Worm (Caenorhabditis elegans) whole organism, L4 larva: ENCODE results near the gene oac-59.

Source experiments
- F26F4.8 ChIP-seq: fragments of 200-800 bp; sonication (Bioruptor generic); conservative IDR thresholded peaks from 2 replicates; pipeline ENCODE4 v1.3.6; 2022; ENCODE audit warnings: missing genetic modification characterization, missing compliant biosample characterization
- F44E2.7 ChIP-seq: fragments of 200-800 bp; sonication (Bioruptor generic); IDR thresholded peaks from 2 replicates; pipeline ENCODE4 v2.1.2; 2022; ENCODE audit warnings: missing genetic modification characterization, missing compliant biosample characterization
- F49E8.2 ChIP-seq: sonication (generic microtip); optimal IDR thresholded peaks from 2 replicates; lab custom pipeline; 2016; ENCODE audit warnings: missing compliant biosample characterization, mild to moderate bottlenecking, missing genetic modification characterization, borderline replicate concordance
- Y48G9A.11 ChIP-seq: fragments of 200-800 bp; sonication (Bioruptor generic); IDR thresholded peaks from 2 replicates; pipeline ENCODE4 v1.3.6; 2022; ENCODE audit warnings: missing genetic modification reagents, missing genetic modification characterization, missing compliant biosample characterization
- Y5F2A.4 ChIP-seq: fragments of 200-800 bp; sonication (Bioruptor generic); optimal IDR thresholded peaks from 2 replicates; lab custom pipeline; 2018; ENCODE audit warnings: mild to moderate bottlenecking, missing genetic modification characterization, missing compliant biosample characterization
- Y75B8A.6 ChIP-seq: fragments of 200-800 bp; sonication (Bioruptor generic); IDR thresholded peaks from 2 replicates; pipeline ENCODE4 v1.3.6; 2022; ENCODE audit warnings: missing genetic modification reagents, missing genetic modification characterization, missing compliant biosample characterization
- ZK546.5 ChIP-seq, 2 experiments: sonication (generic microtip); optimal IDR thresholded peaks; 2 replicates each; lab custom pipeline; 2017; ENCODE audit warnings: missing biosample characterization in 2 of 2, missing genetic modification characterization in 2 of 2
- aha-1 ChIP-seq: fragments of 150-350 bp; peaks from one replicate; lab custom pipeline; 2014; ENCODE audit warnings: missing biosample characterization, missing genetic modification characterization
- arid-1 ChIP-seq: fragments of 200-800 bp; sonication (Bioruptor generic); conservative IDR thresholded peaks from 2 replicates; pipeline ENCODE4 v1.3.6; 2022; ENCODE audit warnings: missing genetic modification reagents, missing genetic modification characterization, missing compliant biosample characterization
- attf-4 ChIP-seq: sonication (generic microtip); optimal IDR thresholded peaks from 3 replicates; lab custom pipeline; 2017; ENCODE audit warnings: missing biosample characterization, missing genetic modification characterization
- ceh-20 ChIP-seq: fragments of 200-800 bp; sonication (Bioruptor generic); IDR thresholded peaks from 2 replicates; pipeline ENCODE4 v1.3.6; 2022; ENCODE audit warnings: missing genetic modification reagents, missing genetic modification characterization, missing compliant biosample characterization
- daf-12 ChIP-seq: fragments of 150-350 bp; optimal IDR thresholded peaks from 2 replicates; lab custom pipeline; 2014; ENCODE audit warnings: missing biosample characterization, missing genetic modification reagents, missing genetic modification characterization
- daf-16 ChIP-seq, 3 experiments: sonication (generic microtip); optimal IDR thresholded peaks; 2 replicates each; lab custom pipeline; 2016 to 2017; ENCODE audit warnings: missing genetic modification characterization in 3 of 3, missing genetic modification reagents in 3 of 3, mild to moderate bottlenecking in 2 of 3, missing compliant biosample characterization in 2 of 3, missing biosample characterization in 1 of 3, moderate library complexity in 1 of 3
- dmd-6 ChIP-seq: fragments of 200-800 bp; sonication (Bioruptor generic); IDR thresholded peaks from 2 replicates; pipeline ENCODE4 v1.3.6; 2022; ENCODE audit warnings: missing genetic modification reagents, missing genetic modification characterization, missing compliant biosample characterization
- dve-1 ChIP-seq: sonication (generic microtip); optimal IDR thresholded peaks from 2 replicates; lab custom pipeline; 2017; ENCODE audit warnings: antibody characterized with exemption, mild to moderate bottlenecking, missing genetic modification characterization, missing compliant biosample characterization; ENCODE audit not compliant: insufficient read depth
- egl-43 ChIP-seq: fragments of 200-800 bp; sonication (Bioruptor generic); IDR thresholded peaks from 2 replicates; pipeline ENCODE4 v1.3.6; 2022; ENCODE audit warnings: missing genetic modification reagents, missing genetic modification characterization, missing compliant biosample characterization
- fkh-10 ChIP-seq: fragments of 150-350 bp; optimal IDR thresholded peaks from 2 replicates; lab custom pipeline; 2014; ENCODE audit warnings: missing biosample characterization, missing genetic modification reagents, missing genetic modification characterization
- gei-8 ChIP-seq: fragments of 200-800 bp; sonication (Bioruptor generic); optimal IDR thresholded peaks from 2 replicates; lab custom pipeline; 2018; ENCODE audit warnings: mild to moderate bottlenecking, missing genetic modification characterization, missing compliant biosample characterization
- hlh-11 ChIP-seq: fragments of 200-800 bp; sonication (Bioruptor generic); optimal IDR thresholded peaks from 2 replicates; lab custom pipeline; 2018; ENCODE audit warnings: mild to moderate bottlenecking, missing genetic modification characterization, missing compliant biosample characterization
- hlh-30 ChIP-seq: sonication (generic microtip); optimal IDR thresholded peaks from 2 replicates; lab custom pipeline; 2017; ENCODE audit warnings: antibody characterized with exemption, mild to moderate bottlenecking, missing genetic modification characterization, missing compliant biosample characterization; ENCODE audit not compliant: insufficient read depth
- hmg-1.1 ChIP-seq: fragments of 200-800 bp; sonication (Bioruptor generic); IDR thresholded peaks from 2 replicates; pipeline ENCODE4 v1.3.6; 2022; ENCODE audit warnings: missing genetic modification reagents, missing genetic modification characterization, missing compliant biosample characterization
- jun-1 ChIP-seq: fragments of 150-350 bp; optimal IDR thresholded peaks from 2 replicates; lab custom pipeline; 2014; ENCODE audit warnings: missing biosample characterization, missing genetic modification reagents, missing genetic modification characterization
- lin-1 ChIP-seq: fragments of 200-800 bp; sonication (Bioruptor generic); IDR thresholded peaks from 2 replicates; pipeline ENCODE4 v1.3.6; 2022; ENCODE audit warnings: missing genetic modification reagents, missing genetic modification characterization, missing compliant biosample characterization
- lsy-2 ChIP-seq, 2 experiments: fragments of 150-350 bp in 1 of 2; sonication (generic microtip) in 1 of 2; optimal IDR thresholded peaks; 2 replicates each; lab custom pipeline; 2014 to 2017; ENCODE audit warnings: missing biosample characterization in 2 of 2, missing genetic modification characterization in 2 of 2
- madf-5 ChIP-seq, 2 experiments: fragments of 200-800 bp; sonication (Bioruptor generic); IDR thresholded peaks; 2 replicates each; pipeline ENCODE4 v1.3.6; 2022; ENCODE audit warnings: missing compliant biosample characterization in 2 of 2, missing genetic modification characterization in 2 of 2
- mdt-29 ChIP-seq: fragments of 200-800 bp; sonication (Bioruptor generic); IDR thresholded peaks from 2 replicates; pipeline ENCODE4 v1.3.6; 2022; ENCODE audit warnings: missing genetic modification reagents, missing genetic modification characterization, missing compliant biosample characterization
- mxl-2 ChIP-seq: fragments of 200-800 bp; sonication (Bioruptor generic); conservative IDR thresholded peaks from 2 replicates; pipeline ENCODE4 v1.3.6; 2022; ENCODE audit warnings: missing genetic modification reagents, missing genetic modification characterization, missing compliant biosample characterization
- mxl-3 ChIP-seq: fragments of 200-800 bp; sonication (Bioruptor generic); optimal IDR thresholded peaks from 2 replicates; lab custom pipeline; 2018; ENCODE audit warnings: mild to moderate bottlenecking, missing genetic modification characterization, missing compliant biosample characterization
- nhr-10 ChIP-seq: fragments of 150-350 bp; optimal IDR thresholded peaks from 2 replicates; lab custom pipeline; 2014; ENCODE audit warnings: missing biosample characterization, missing genetic modification characterization
- nhr-28 ChIP-seq: fragments of 150-350 bp; optimal IDR thresholded peaks from 2 replicates; lab custom pipeline; 2014; ENCODE audit warnings: missing biosample characterization, missing genetic modification characterization
- nhr-48 ChIP-seq: sonication (generic microtip); optimal IDR thresholded peaks from 2 replicates; lab custom pipeline; 2016; ENCODE audit warnings: mild to moderate bottlenecking, missing genetic modification characterization, missing compliant biosample characterization
- nhr-77 ChIP-seq: fragments of 150-350 bp; optimal IDR thresholded peaks from 2 replicates; lab custom pipeline; 2014; ENCODE audit warnings: missing biosample characterization, missing genetic modification characterization
- pha-4 ChIP-seq, 2 experiments: fragments of 150-350 bp in 1 of 2; fragments of 200-800 bp in 1 of 2; sonication (Bioruptor generic) in 1 of 2; IDR thresholded peaks in 1 of 2; optimal IDR thresholded peaks in 1 of 2; 2 replicates each; pipeline versions ENCODE4 v1.3.6 to Lab custom; 2014 to 2022; ENCODE audit warnings: missing genetic modification characterization in 2 of 2, missing genetic modification reagents in 2 of 2, missing biosample characterization in 1 of 2, missing compliant biosample characterization in 1 of 2
- pqm-1 ChIP-seq: sonication (generic microtip); optimal IDR thresholded peaks from 2 replicates; lab custom pipeline; 2017; ENCODE audit warnings: missing biosample characterization, missing genetic modification characterization
- skn-1 ChIP-seq: fragments of 150-350 bp; optimal IDR thresholded peaks from 2 replicates; lab custom pipeline; 2014; ENCODE audit warnings: missing biosample characterization, missing genetic modification characterization
- tag-97 ChIP-seq: fragments of 200-800 bp; sonication (Bioruptor generic); IDR thresholded peaks from 2 replicates; pipeline ENCODE4 v1.3.6; 2022; ENCODE audit warnings: missing genetic modification characterization, missing compliant biosample characterization
- unc-62 ChIP-seq, 3 experiments: fragments of 150-350 bp in 1 of 3; sonication (generic microtip); optimal IDR thresholded peaks in 2 of 3; peaks in 1 of 3; 1 replicate in 1 of 3; 2 replicates in 2 of 3; lab custom pipeline; 2014 to 2017; ENCODE audit warnings: missing biosample characterization in 3 of 3, missing genetic modification characterization in 3 of 3, missing genetic modification reagents in 3 of 3, missing genotype in 1 of 3
- zfp-2 ChIP-seq: sonication (generic microtip); optimal IDR thresholded peaks from 2 replicates; lab custom pipeline; 2016; ENCODE audit warnings: mild to moderate bottlenecking, missing genetic modification characterization, missing compliant biosample characterization
- ztf-7 ChIP-seq: fragments of 150-350 bp; optimal IDR thresholded peaks from 2 replicates; lab custom pipeline; 2014; ENCODE audit warnings: missing biosample characterization, missing genetic modification characterization

Gene oac-59

ce11 chrIV:12326932-12327331 is 25.9 kb upstream of the oac-59 start, which contains the start of gene F19B6.3:
F19B6.3 (plus strand) TSS chrIV:12327232.
- TF ChIP-seq egl-43 (GFP tag; lab: Robert Waterston, UW) = 0 out of 2 replicates have a peak, but pooled peaks have one; percentile 9

ce11 chrIV:12311597-12311996 is 10.5 kb upstream of the oac-59 start, which contains the start of gene oac-58:
oac-58 (minus strand) TSS chrIV:12311697.
- TF ChIP-seq nhr-77 (tag; lab: Kevin White, UChicago) (no peak), jun-1 (tag; lab: Kevin White, UChicago) (no peak), skn-1 (tag; lab: Kevin White, UChicago) (no peak), zfp-2 (tag; lab: Kevin White, UChicago) (no peak), nhr-10 (tag; lab: Kevin White, UChicago) (no peak), pha-4 (GFP tag; IDR thresholded peaks at IDR 0.05; lab: Robert Waterston, UW) (no peak), pha-4 (tag; optimal IDR thresholded peaks at IDR 0.05; lab: Kevin White, UChicago) (no peak), daf-12 (tag; lab: Kevin White, UChicago) (no peak), hlh-30 (tag; lab: Kevin White, UChicago) (no peak), ceh-20 (no peak), F44E2.7 (no peak), tag-97 (GFP tag; lab: Robert Waterston, UW) (no peak), hmg-1.1 (GFP tag; lab: Robert Waterston, UW) (no peak), ZK546.5 (tag; optimal IDR thresholded peaks at IDR 0.05; lab: Kevin White, UChicago) (no peak), attf-4 (no peak), nhr-28 (tag; lab: Kevin White, UChicago) (no peak)

- TF ChIP-seq madf-5 (GFP tag; IDR thresholded peaks at IDR 0.05; lab: Robert Waterston, UW) (no peak), mxl-2 (GFP tag; lab: Robert Waterston, UW) (no peak), egl-43 (GFP tag; lab: Robert Waterston, UW) (no peak), gei-8 (GFP tag; lab: Kevin White, UChicago) (no peak), daf-12 (tag; lab: Kevin White, UChicago) (no peak), arid-1 (GFP tag; lab: Robert Waterston, UW) (no peak), zfp-2 (tag; lab: Kevin White, UChicago) (no peak), F26F4.8 (GFP tag; lab: Robert Waterston, UW) (no peak), Y5F2A.4 (no peak), mdt-29 (GFP tag; lab: Robert Waterston, UW) (no peak), Y75B8A.6 (GFP tag; lab: Robert Waterston, UW) (no peak), Y48G9A.11 (GFP tag; lab: Robert Waterston, UW) (no peak), daf-16 (GFP tag; optimal IDR thresholded peaks at IDR 0.05; lab: Kevin White, UChicago) (no peak), daf-16 (tag; optimal IDR thresholded peaks at IDR 0.05; lab: Kevin White, UChicago) (no peak), fkh-10 (GFP tag; lab: Kevin White, UChicago) (no peak), lsy-2 (tag; optimal IDR thresholded peaks at IDR 0.05; lab: Kevin White, UChicago) (no peak)
Measured at ce11 chrIV:12307720-12308119, 6.7 kb upstream of the oac-59 start, which contains the start of gene oac-57. oac-57 (minus strand) TSS chrIV:12307820.

- TF ChIP-seq F49E8.2 = no peak
- TF ChIP-seq daf-16 (GFP tag; optimal IDR thresholded peaks at IDR 0.05; lab: Kevin White, UChicago) = peak in 1 of 2 experiments; percentile 6
- peak; percentile 96 for TF ChIP-seq daf-16 (tag; optimal IDR thresholded peaks at IDR 0.05; lab: Kevin White, UChicago)
- TF ChIP-seq dve-1 (tag; lab: Kevin White, UChicago) = peak; percentile 70
- no peak for TF ChIP-seq attf-4
- TF ChIP-seq dmd-6 = peak; percentile 65
- peak; percentile 31 for TF ChIP-seq nhr-28 (tag; lab: Kevin White, UChicago)
- TF ChIP-seq mxl-3 (GFP tag; lab: Kevin White, UChicago) = no peak
- peak in 1 of 2 experiments; percentile 9 for TF ChIP-seq unc-62 (GFP tag; optimal IDR thresholded peaks at IDR 0.05 in 1 of 2; lab: Kevin White, UChicago)
- no peak for TF ChIP-seq unc-62 (tag; optimal IDR thresholded peaks at IDR 0.05; lab: Kevin White, UChicago)
- TF ChIP-seq pqm-1 (tag; lab: Kevin White, UChicago) = peak; percentile 90
- TF ChIP-seq aha-1 (tag; lab: Kevin White, UChicago) = peak; percentile 38
- peak; percentile 22 for TF ChIP-seq nhr-48
- peak; percentile 69 for TF ChIP-seq hlh-11 (tag; lab: Kevin White, UChicago)
- TF ChIP-seq Y75B8A.6 (GFP tag; lab: Robert Waterston, UW) = no peak
- TF ChIP-seq ztf-7 (tag; lab: Kevin White, UChicago) = peak; percentile 2
- peak; percentile 14 for TF ChIP-seq nhr-10 (tag; lab: Kevin White, UChicago)
- TF ChIP-seq lin-1 (GFP tag; lab: Robert Waterston, UW) = 0 out of 2 replicates have a peak, but pooled peaks have one; percentile 38
- TF ChIP-seq F44E2.7 = no peak
Measured at ce11 chrIV:12305956-12306355, 4.9 kb upstream of the oac-59 start.
